Fruit fly (Drosophila melanogaster): Measurements from ENCODE around the gene Grp170.

dm6 chrX:2289134-2289533 lies 14.3 kb upstream of the Grp170 start:
- TF ChIP-seq lmd (GFP tag; IDR thresholded peaks at IDR 0.05) (no peak), ttk (GFP tag; IDR thresholded peaks at IDR 0.05) (no peak), Eip74EF (GFP tag; optimal IDR thresholded peaks at IDR 0.05) (no peak), CG12391 (tag; optimal IDR thresholded peaks at IDR 0.05) (no peak), chm (GFP tag; IDR thresholded peaks at IDR 0.05) (no peak), CG12744 (GFP tag; optimal IDR thresholded peaks at IDR 0.05) (no peak), Ptx1 (GFP tag; IDR thresholded peaks at IDR 0.05) (no peak), CoRest (tag; optimal IDR thresholded peaks at IDR 0.05) (no peak), lov (optimal IDR thresholded peaks at IDR 0.05) (no peak), lov (GFP tag; IDR thresholded peaks at IDR 0.05) (no peak), CG1233 (GFP tag; optimal IDR thresholded peaks at IDR 0.05) (no peak), CG7928 (GFP tag; optimal IDR thresholded peaks at IDR 0.05) (no peak), CG15514 (GFP tag; optimal IDR thresholded peaks at IDR 0.05) (no peak)

Measured in whole organism, embryonic.